Worm (Caenorhabditis elegans) whole organism, L1 larva: Measurements from ENCODE around the gene sir-2.2.

Experiments used
- C16A3.4 ChIP-seq: fragments of 150-350 bp; optimal IDR thresholded peaks from 2 replicates; lab custom pipeline; 2014; ENCODE audit warnings: missing biosample characterization, missing genetic modification characterization
- aha-1 ChIP-seq: fragments of 150-350 bp; optimal IDR thresholded peaks from 2 replicates; lab custom pipeline; 2014; ENCODE audit warnings: missing biosample characterization, missing genetic modification characterization
- alr-1 ChIP-seq: fragments of 200-800 bp; sonication (Bioruptor generic); optimal IDR thresholded peaks from 2 replicates; lab custom pipeline; 2018; ENCODE audit warnings: borderline replicate concordance, mild to moderate bottlenecking, missing genetic modification characterization, missing compliant biosample characterization
- ama-1 ChIP-seq: fragments of 150-350 bp; optimal IDR thresholded peaks from 2 replicates; lab custom pipeline; 2014
- blmp-1 ChIP-seq: fragments of 150-350 bp; optimal IDR thresholded peaks from 2 replicates; lab custom pipeline; 2014; ENCODE audit warnings: missing biosample characterization, missing genetic modification characterization
- ceh-8 ChIP-seq: fragments of 200-800 bp; sonication (Bioruptor generic); optimal IDR thresholded peaks from 2 replicates; lab custom pipeline; 2018; ENCODE audit warnings: mild to moderate bottlenecking, missing genetic modification characterization, moderate library complexity, missing compliant biosample characterization
- ceh-88 ChIP-seq: fragments of 200-800 bp; sonication (Bioruptor generic); IDR thresholded peaks from 2 replicates; pipeline ENCODE4 v1.3.6; 2022; ENCODE audit warnings: missing genetic modification characterization, missing compliant biosample characterization
- ces-1 ChIP-seq: fragments of 150-350 bp; optimal IDR thresholded peaks from 2 replicates; lab custom pipeline; 2014; ENCODE audit warnings: missing biosample characterization, missing genetic modification reagents, missing genetic modification characterization
- dpl-1 ChIP-seq, 3 experiments: fragments of 150-350 bp in 2 of 3; sonication (generic microtip) in 1 of 3; optimal IDR thresholded peaks; 2 replicates each; lab custom pipeline; 2014 to 2017; ENCODE audit warnings: missing biosample characterization in 3 of 3, missing genetic modification characterization in 3 of 3, missing genetic modification reagents in 3 of 3
- dsc-1 ChIP-seq: sonication (generic microtip); optimal IDR thresholded peaks from 2 replicates; lab custom pipeline; 2016; ENCODE audit warnings: mild to moderate bottlenecking, missing genetic modification characterization, missing compliant biosample characterization
- efl-1 ChIP-seq, 4 experiments: fragments of 150-350 bp; optimal IDR thresholded peaks in 3 of 4; peaks in 1 of 4; 1 replicate in 1 of 4; 2 replicates in 3 of 4; lab custom pipeline; 2014; ENCODE audit warnings: missing biosample characterization in 2 of 4, missing genetic modification characterization in 2 of 4, missing genetic modification reagents in 2 of 4
- elt-2 ChIP-seq: sonication (generic microtip); optimal IDR thresholded peaks from 2 replicates; lab custom pipeline; 2016; ENCODE audit warnings: missing genetic modification characterization, mild to moderate bottlenecking, inconsistent platforms, missing compliant biosample characterization, missing genetic modification reagents
- elt-3 ChIP-seq, 6 experiments: fragments of 150-350 bp in 1 of 6; sonication (generic microtip); optimal IDR thresholded peaks; 2 replicates each; lab custom pipeline; 2017 to 2018; ENCODE audit warnings: missing biosample characterization in 6 of 6, missing genetic modification characterization in 6 of 6, inconsistent platforms in 1 of 6
- ets-5 ChIP-seq: fragments of 200-800 bp; sonication (Bioruptor generic); IDR thresholded peaks from 2 replicates; pipeline ENCODE4 v1.3.6; 2022; ENCODE audit warnings: missing genetic modification characterization, missing compliant biosample characterization
- grh-1 ChIP-seq: fragments of 200-800 bp; sonication (Bioruptor generic); IDR thresholded peaks from 2 replicates; pipeline ENCODE4 v1.3.6; 2022; ENCODE audit warnings: missing genetic modification reagents, missing genetic modification characterization, missing compliant biosample characterization
- irx-1 ChIP-seq: sonication (generic microtip); optimal IDR thresholded peaks from 2 replicates; lab custom pipeline; 2016; ENCODE audit warnings: missing genetic modification characterization, missing compliant biosample characterization
- lin-13 ChIP-seq: fragments of 150-350 bp; optimal IDR thresholded peaks from 2 replicates; lab custom pipeline; 2014; ENCODE audit warnings: missing biosample characterization, missing genetic modification reagents, missing genetic modification characterization
- lin-14 ChIP-seq: fragments of 200-800 bp; sonication (Bioruptor generic); optimal IDR thresholded peaks from 2 replicates; lab custom pipeline; 2018; ENCODE audit warnings: mild to moderate bottlenecking, missing genetic modification characterization, moderate library complexity, missing compliant biosample characterization
- lin-35 ChIP-seq, 2 experiments: fragments of 150-350 bp; optimal IDR thresholded peaks; 2 replicates each; lab custom pipeline; 2014; ENCODE audit warnings: missing biosample characterization in 2 of 2, missing genetic modification characterization in 2 of 2, missing genetic modification reagents in 2 of 2
- lin-39 ChIP-seq: fragments of 150-350 bp; optimal IDR thresholded peaks from 2 replicates; lab custom pipeline; 2014; ENCODE audit warnings: missing biosample characterization, missing genetic modification reagents, missing genetic modification characterization
- lsy-2 ChIP-seq, 2 experiments: fragments of 150-350 bp; optimal IDR thresholded peaks; 2 replicates each; lab custom pipeline; 2014; ENCODE audit warnings: missing biosample characterization in 2 of 2, missing genetic modification characterization in 2 of 2
- mdl-1 ChIP-seq, 2 experiments: fragments of 150-350 bp; optimal IDR thresholded peaks; 2 replicates each; lab custom pipeline; 2014 to 2017; ENCODE audit warnings: missing biosample characterization in 2 of 2, missing genetic modification characterization in 2 of 2, inconsistent platforms in 1 of 2
- mep-1 ChIP-seq: fragments of 150-350 bp; optimal IDR thresholded peaks from 2 replicates; lab custom pipeline; 2014; ENCODE audit warnings: missing biosample characterization, missing genetic modification characterization
- nhr-19 ChIP-seq: fragments of 200-800 bp; sonication (Bioruptor generic); conservative IDR thresholded peaks from 2 replicates; pipeline ENCODE4 v1.3.6; 2022; ENCODE audit warnings: missing genetic modification characterization, missing compliant biosample characterization
- nhr-20 ChIP-seq: sonication (generic microtip); optimal IDR thresholded peaks from 2 replicates; lab custom pipeline; 2016; ENCODE audit warnings: mild to moderate bottlenecking, missing genetic modification characterization, missing compliant biosample characterization
- nhr-47 ChIP-seq: sonication (generic microtip); optimal IDR thresholded peaks from 2 replicates; lab custom pipeline; 2016; ENCODE audit warnings: mild to moderate bottlenecking, missing genetic modification characterization, moderate library complexity, missing compliant biosample characterization
- nhr-71 ChIP-seq: sonication (generic microtip); optimal IDR thresholded peaks from 2 replicates; lab custom pipeline; 2016; ENCODE audit warnings: mild to moderate bottlenecking, missing genetic modification characterization, moderate library complexity, missing compliant biosample characterization
- nhr-77 ChIP-seq: fragments of 150-350 bp; optimal IDR thresholded peaks from 2 replicates; lab custom pipeline; 2014; ENCODE audit warnings: missing biosample characterization, missing genetic modification characterization
- nhr-84 ChIP-seq: sonication (generic microtip); optimal IDR thresholded peaks from 2 replicates; lab custom pipeline; 2017; ENCODE audit warnings: missing biosample characterization, missing genetic modification characterization
- nhr-85 ChIP-seq: sonication (generic microtip); peaks from one replicate; lab custom pipeline; 2016; ENCODE audit warnings: missing genetic modification characterization, inconsistent platforms, missing compliant biosample characterization
- pag-3 ChIP-seq: sonication (generic microtip); optimal IDR thresholded peaks from 2 replicates; lab custom pipeline; 2017; ENCODE audit warnings: missing genetic modification characterization, mild to moderate bottlenecking, missing compliant biosample characterization, antibody characterized with exemption, borderline replicate concordance; ENCODE audit not compliant: insufficient read depth
- pqm-1 ChIP-seq: sonication (generic microtip); optimal IDR thresholded peaks from 3 replicates; lab custom pipeline; 2017; ENCODE audit warnings: missing biosample characterization, missing genetic modification characterization
- rnt-1 ChIP-seq: sonication (generic microtip); optimal IDR thresholded peaks from 2 replicates; lab custom pipeline; 2016; ENCODE audit warnings: mild to moderate bottlenecking, missing genetic modification characterization, moderate library complexity, missing compliant biosample characterization
- snu-23 ChIP-seq: sonication (generic microtip); optimal IDR thresholded peaks from 2 replicates; lab custom pipeline; 2016; ENCODE audit warnings: missing genetic modification characterization, missing compliant biosample characterization
- sptf-1 ChIP-seq: fragments of 150-350 bp; optimal IDR thresholded peaks from 2 replicates; lab custom pipeline; 2014; ENCODE audit warnings: missing biosample characterization, missing genetic modification characterization
- swsn-7 ChIP-seq: sonication (generic microtip); optimal IDR thresholded peaks from 2 replicates; lab custom pipeline; 2016; ENCODE audit warnings: missing genetic modification characterization, missing compliant biosample characterization
- tbx-2 ChIP-seq: sonication (generic microtip); optimal IDR thresholded peaks from 2 replicates; lab custom pipeline; 2016; ENCODE audit warnings: missing genetic modification characterization, missing compliant biosample characterization
- unc-130 ChIP-seq: fragments of 150-350 bp; optimal IDR thresholded peaks from 2 replicates; lab custom pipeline; 2017; ENCODE audit warnings: missing biosample characterization, missing genetic modification characterization, inconsistent platforms
- unc-62 ChIP-seq: fragments of 150-350 bp; optimal IDR thresholded peaks from 2 replicates; lab custom pipeline; 2014; ENCODE audit warnings: missing biosample characterization, missing genetic modification reagents, missing genetic modification characterization
- unc-86 ChIP-seq: sonication (generic microtip); optimal IDR thresholded peaks from 2 replicates; lab custom pipeline; 2016; ENCODE audit warnings: missing genetic modification characterization, missing compliant biosample characterization
- vab-15 ChIP-seq: sonication (generic microtip); optimal IDR thresholded peaks from 2 replicates; lab custom pipeline; 2017; ENCODE audit warnings: missing genotype, mild to moderate bottlenecking, missing genetic modification characterization, missing compliant biosample characterization
- xbp-1 ChIP-seq: sonication (generic microtip); optimal IDR thresholded peaks from 2 replicates; lab custom pipeline; 2016; ENCODE audit warnings: missing genetic modification characterization, missing compliant biosample characterization
- ztf-11 ChIP-seq, 2 experiments: sonication (generic microtip); optimal IDR thresholded peaks; 2 replicates each; lab custom pipeline; 2016 to 2017; ENCODE audit warnings: missing genetic modification characterization in 2 of 2, missing biosample characterization in 1 of 2, missing compliant biosample characterization in 1 of 2
- ztf-4 ChIP-seq: fragments of 150-350 bp; optimal IDR thresholded peaks from 2 replicates; lab custom pipeline; 2014; ENCODE audit warnings: missing biosample characterization, missing genetic modification characterization

Gene sir-2.2

DNA sequence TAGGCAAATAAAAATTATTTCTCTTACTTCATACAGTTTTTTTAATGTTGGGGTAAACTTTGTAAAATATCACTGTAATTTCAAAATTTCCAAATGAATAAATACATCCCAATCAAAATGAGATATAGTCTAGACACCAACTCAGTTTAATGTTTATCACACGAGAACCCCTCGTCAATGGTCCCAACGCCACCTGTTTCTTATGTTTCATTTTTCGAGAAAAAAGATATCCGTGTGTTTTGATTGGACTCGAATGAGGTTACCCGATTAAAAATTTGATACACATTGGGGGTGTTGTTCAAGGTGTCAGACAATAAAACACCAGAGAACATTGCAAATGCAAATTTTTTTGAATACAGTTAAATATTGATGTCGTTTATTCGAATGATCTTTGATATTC, 10.3 kb upstream of the sir-2.2 start (continued):
- no peak for TF ChIP-seq pag-3
- no peak for TF ChIP-seq lin-39 (tag; lab: Kevin White, UChicago)
- TF ChIP-seq aha-1 (tag; lab: Kevin White, UChicago) = no peak
- TF ChIP-seq alr-1 (tag; lab: Kevin White, UChicago) = no peak
- TF ChIP-seq sptf-1 = no peak
- TF ChIP-seq nhr-77 (tag; lab: Kevin White, UChicago) = no peak
- TF ChIP-seq efl-1 (optimal IDR thresholded peaks at IDR 0.05; lab: Kevin White, UChicago) = no peak
- TF ChIP-seq efl-1 (GFP tag; optimal IDR thresholded peaks at IDR 0.05 in 1 of 2; lab: Kevin White, UChicago) = no peak
- TF ChIP-seq dsc-1 = peak; percentile 0
- no peak for TF ChIP-seq xbp-1
- TF ChIP-seq ets-5 (GFP tag; lab: Robert Waterston, UW) = no peak
- no peak for TF ChIP-seq pqm-1 (tag; lab: Kevin White, UChicago)
- no peak for TF ChIP-seq elt-3 (tag; optimal IDR thresholded peaks at IDR 0.05; lab: Kevin White, UChicago)
- TF ChIP-seq unc-62 = no peak
- TF ChIP-seq lsy-2 (tag; optimal IDR thresholded peaks at IDR 0.05; lab: Kevin White, UChicago) = peak in 1 of 2 experiments; percentile 11

ce11 chrX:13318316-13318715, 9.6 kb upstream of the sir-2.2 start:
- TF ChIP-seq aha-1 (tag; lab: Kevin White, UChicago) (no peak), dsc-1 (peak; percentile 5), pag-3 (no peak), nhr-84 (no peak), nhr-19 (GFP tag; lab: Robert Waterston, UW) (peak; percentile 43), mdl-1 (tag; optimal IDR thresholded peaks at IDR 0.05; lab: Kevin White, UChicago) (peak in 1 of 2 experiments; percentile 27), lin-14 (peak; percentile 42), unc-130 (tag; lab: Kevin White, UChicago) (peak; percentile 58), C16A3.4 (tag; lab: Kevin White, UChicago) (no peak), ets-5 (GFP tag; lab: Robert Waterston, UW) (no peak), irx-1 (tag; lab: Kevin White, UChicago) (no peak), nhr-71 (tag; lab: Kevin White, UChicago) (peak; percentile 54), ceh-88 (GFP tag; lab: Robert Waterston, UW) (no peak), snu-23 (GFP tag; lab: Kevin White, UChicago) (peak; percentile 7), ces-1 (no peak), rnt-1 (tag; lab: Kevin White, UChicago) (peak; percentile 47), efl-1 (optimal IDR thresholded peaks at IDR 0.05; lab: Kevin White, UChicago) (no peak), efl-1 (GFP tag; optimal IDR thresholded peaks at IDR 0.05 in 1 of 2; lab: Kevin White, UChicago) (no peak), ceh-8 (GFP tag; lab: Kevin White, UChicago) (no peak), nhr-20 (tag; lab: Kevin White, UChicago) (peak; percentile 31)

- TF ChIP-seq mep-1 (tag; lab: Kevin White, UChicago) (peak; percentile 41), blmp-1 (peak; percentile 96), C16A3.4 (tag; lab: Kevin White, UChicago) (peak; percentile 55), irx-1 (tag; lab: Kevin White, UChicago) (no peak), lin-13 (GFP tag; lab: Kevin White, UChicago) (peak; percentile 30), lin-35 (GFP tag; optimal IDR thresholded peaks at IDR 0.05; lab: Kevin White, UChicago) (peak in 1 of 2 experiments; percentile 53), rnt-1 (tag; lab: Kevin White, UChicago) (peak; percentile 55), swsn-7 (tag; lab: Kevin White, UChicago) (peak; percentile 42), ztf-4 (tag; lab: Kevin White, UChicago) (peak; percentile 28), aha-1 (tag; lab: Kevin White, UChicago) (no peak), nhr-20 (tag; lab: Kevin White, UChicago) (peak; percentile 68), lin-14 (peak; percentile 75), dpl-1 (GFP tag; optimal IDR thresholded peaks at IDR 0.05; lab: Kevin White, UChicago) (peak in 1 of 3 experiments; percentile 23), tbx-2 (peak; percentile 23), dsc-1 (no peak), lsy-2 (tag; optimal IDR thresholded peaks at IDR 0.05; lab: Kevin White, UChicago) (peak; percentile 25 to 59), snu-23 (GFP tag; lab: Kevin White, UChicago) (peak; percentile 71), lin-39 (tag; lab: Kevin White, UChicago) (no peak), nhr-85 (tag; lab: Kevin White, UChicago) (peak; percentile 94), grh-1 (0 out of 2 replicates have a peak, but pooled peaks have one; percentile 14), nhr-71 (tag; lab: Kevin White, UChicago) (peak; percentile 79), nhr-19 (GFP tag; lab: Robert Waterston, UW) (peak; percentile 55), elt-2 (tag; lab: Kevin White, UChicago) (no peak), ztf-11 (tag; optimal IDR thresholded peaks at IDR 0.05; lab: Kevin White, UChicago) (no peak), ama-1 (lab: Kevin White, UChicago) (peak; percentile 22), efl-1 (optimal IDR thresholded peaks at IDR 0.05; lab: Kevin White, UChicago) (no peak), efl-1 (GFP tag; optimal IDR thresholded peaks at IDR 0.05 in 1 of 2; lab: Kevin White, UChicago) (no peak), vab-15 (tag; lab: Kevin White, UChicago) (peak; percentile 36), elt-3 (tag; optimal IDR thresholded peaks at IDR 0.05; lab: Kevin White, UChicago) (peak in 5 of 6 experiments; percentile 57 to 90 (median 77)), nhr-47 (tag; lab: Kevin White, UChicago) (peak; percentile 3), unc-86 (tag; lab: Kevin White, UChicago) (no peak)
Measured at ce11 chrX:13320575-13320974, 7.3 kb upstream of the sir-2.2 start.
